Worm (Caenorhabditis elegans) whole organism, young adult: Measurements from ENCODE around the gene E02H1.1.

Experiments used
- B0019.2 ChIP-seq: fragments of 200-800 bp; sonication (Bioruptor generic); conservative IDR thresholded peaks from 2 replicates; pipeline ENCODE4 v1.3.6; 2022; ENCODE audit warnings: missing genetic modification reagents, missing genetic modification characterization, missing compliant biosample characterization
- B0261.1 ChIP-seq: sonication (generic microtip); optimal IDR thresholded peaks from 2 replicates; lab custom pipeline; 2016; ENCODE audit warnings: mild to moderate bottlenecking, missing genetic modification characterization, moderate library complexity, missing compliant biosample characterization
- B0336.3 ChIP-seq: fragments of 200-800 bp; sonication (Bioruptor generic); IDR thresholded peaks from 2 replicates; pipeline ENCODE4 v1.3.6; 2022; ENCODE audit warnings: missing genetic modification characterization, missing compliant biosample characterization
- C17E4.6 ChIP-seq: fragments of 200-800 bp; sonication (Bioruptor generic); IDR thresholded peaks from 2 replicates; pipeline ENCODE4 v1.3.6; 2022; ENCODE audit warnings: missing genetic modification reagents, missing genetic modification characterization, missing compliant biosample characterization
- D2030.7 ChIP-seq: fragments of 200-800 bp; sonication (Bioruptor generic); IDR thresholded peaks from 2 replicates; pipeline ENCODE4 v1.3.6; 2022; ENCODE audit warnings: missing genetic modification reagents, missing genetic modification characterization, missing compliant biosample characterization
- F37B4.10 ChIP-seq: fragments of 200-800 bp; sonication (Bioruptor generic); IDR thresholded peaks from 2 replicates; pipeline ENCODE4 v1.3.6; 2022; ENCODE audit warnings: missing genetic modification characterization, missing compliant biosample characterization
- F39B2.1 ChIP-seq: fragments of 200-800 bp; sonication (Bioruptor generic); IDR thresholded peaks from 2 replicates; pipeline ENCODE4 v1.3.6; 2022; ENCODE audit warnings: missing genetic modification reagents, missing genetic modification characterization, missing compliant biosample characterization
- F57C9.4 ChIP-seq: sonication (generic microtip); optimal IDR thresholded peaks from 2 replicates; lab custom pipeline; 2017; ENCODE audit warnings: mild to moderate bottlenecking, missing genetic modification characterization, missing compliant biosample characterization
- Y53G8AR.9 ChIP-seq: fragments of 200-800 bp; sonication (Bioruptor generic); conservative IDR thresholded peaks from 2 replicates; pipeline ENCODE4 v1.3.6; 2022; ENCODE audit warnings: missing genetic modification reagents, missing genetic modification characterization, missing compliant biosample characterization
- Y79H2A.3 ChIP-seq: fragments of 200-800 bp; sonication (Bioruptor generic); conservative IDR thresholded peaks from 2 replicates; pipeline ENCODE4 v1.3.6; 2022; ENCODE audit warnings: missing genetic modification reagents, missing genetic modification characterization, missing compliant biosample characterization
- attf-3 ChIP-seq: fragments of 200-800 bp; sonication (Bioruptor generic); conservative IDR thresholded peaks from 2 replicates; pipeline ENCODE4 v1.3.6; 2022; ENCODE audit warnings: missing genetic modification reagents, missing genetic modification characterization, missing compliant biosample characterization
- attf-5 ChIP-seq: fragments of 200-800 bp; sonication (Bioruptor generic); optimal IDR thresholded peaks from 2 replicates; lab custom pipeline; 2018; ENCODE audit warnings: mild to moderate bottlenecking, missing genetic modification characterization, missing compliant biosample characterization
- attf-6 ChIP-seq: fragments of 200-800 bp; sonication (Bioruptor generic); IDR thresholded peaks from 2 replicates; pipeline ENCODE4 v1.3.6; 2022; ENCODE audit warnings: missing genetic modification reagents, missing genetic modification characterization, missing compliant biosample characterization
- bed-1 ChIP-seq: fragments of 200-800 bp; sonication (Bioruptor generic); IDR thresholded peaks from 2 replicates; pipeline ENCODE4 v1.3.6; 2022; ENCODE audit warnings: missing genetic modification reagents, missing genetic modification characterization, missing compliant biosample characterization
- ceh-27 ChIP-seq: fragments of 200-800 bp; sonication (Bioruptor generic); optimal IDR thresholded peaks from 2 replicates; lab custom pipeline; 2018; ENCODE audit warnings: mild to moderate bottlenecking, missing genetic modification characterization, moderate library complexity, missing compliant biosample characterization
- ceh-40 ChIP-seq: fragments of 200-800 bp; sonication (Bioruptor generic); IDR thresholded peaks from 2 replicates; pipeline ENCODE4 v1.3.6; 2022; ENCODE audit warnings: missing genetic modification characterization, missing compliant biosample characterization
- ceh-58 ChIP-seq: fragments of 200-800 bp; sonication (Bioruptor generic); IDR thresholded peaks from 2 replicates; pipeline ENCODE4 v1.3.6; 2022; ENCODE audit warnings: missing genetic modification characterization, missing compliant biosample characterization
- ceh-79 ChIP-seq: sonication (generic microtip); optimal IDR thresholded peaks from 2 replicates; lab custom pipeline; 2017; ENCODE audit warnings: mild to moderate bottlenecking, missing genetic modification characterization, missing compliant biosample characterization
- chd-7 ChIP-seq: sonication (generic microtip); optimal IDR thresholded peaks from 2 replicates; lab custom pipeline; 2016; ENCODE audit warnings: mild to moderate bottlenecking, missing genetic modification characterization, moderate library complexity, missing compliant biosample characterization
- dox-1 ChIP-seq: fragments of 200-800 bp; sonication (Bioruptor generic); IDR thresholded peaks from 2 replicates; pipeline ENCODE4 v1.3.6; 2022; ENCODE audit warnings: missing genetic modification reagents, missing genetic modification characterization, missing compliant biosample characterization
- dpff-1 ChIP-seq: sonication (generic microtip); optimal IDR thresholded peaks from 2 replicates; lab custom pipeline; 2017; ENCODE audit warnings: mild to moderate bottlenecking, missing genetic modification characterization, missing compliant biosample characterization
- egl-18 ChIP-seq: fragments of 200-800 bp; sonication (Bioruptor generic); IDR thresholded peaks from 2 replicates; pipeline ENCODE4 v1.3.6; 2022; ENCODE audit warnings: missing genetic modification reagents, missing genetic modification characterization, missing compliant biosample characterization
- egl-44 ChIP-seq: fragments of 200-800 bp; sonication (Bioruptor generic); IDR thresholded peaks from 2 replicates; pipeline ENCODE4 v1.3.6; 2022; ENCODE audit warnings: missing genetic modification reagents, missing genetic modification characterization, missing compliant biosample characterization
- fkh-3 ChIP-seq: sonication (generic microtip); optimal IDR thresholded peaks from 2 replicates; lab custom pipeline; 2016; ENCODE audit warnings: mild to moderate bottlenecking, missing genetic modification characterization, missing compliant biosample characterization
- him-1 ChIP-seq: sonication (generic microtip); optimal IDR thresholded peaks from 2 replicates; lab custom pipeline; 2016; ENCODE audit warnings: missing genotype, missing genetic modification reagents, missing genetic modification characterization, missing compliant biosample characterization
- hsf-1 ChIP-seq: fragments of 200-800 bp; sonication (Bioruptor generic); IDR thresholded peaks from 2 replicates; pipeline ENCODE4 v1.3.6; 2022; ENCODE audit warnings: missing genetic modification reagents, missing genetic modification characterization, missing compliant biosample characterization
- lag-1 ChIP-seq: fragments of 200-800 bp; sonication (Bioruptor generic); IDR thresholded peaks from 2 replicates; pipeline ENCODE4 v1.3.6; 2022; ENCODE audit warnings: missing genetic modification reagents, missing genetic modification characterization, missing compliant biosample characterization
- let-607 ChIP-seq, 2 experiments: fragments of 200-800 bp in 1 of 2; sonication (Bioruptor generic) in 1 of 2; sonication (generic microtip) in 1 of 2; optimal IDR thresholded peaks; 2 replicates each; lab custom pipeline; 2016 to 2018; ENCODE audit warnings: mild to moderate bottlenecking in 2 of 2, missing compliant biosample characterization in 2 of 2, missing genetic modification characterization in 2 of 2, moderate library complexity in 2 of 2, missing genotype in 1 of 2
- madf-6 ChIP-seq: fragments of 200-800 bp; sonication (Bioruptor generic); IDR thresholded peaks from 2 replicates; pipeline ENCODE4 v1.3.6; 2022; ENCODE audit warnings: missing genetic modification reagents, missing genetic modification characterization, missing compliant biosample characterization
- madf-8 ChIP-seq: fragments of 200-800 bp; sonication (Bioruptor generic); conservative IDR thresholded peaks from 2 replicates; pipeline ENCODE4 v1.3.6; 2022; ENCODE audit warnings: missing genetic modification reagents, missing genetic modification characterization, missing compliant biosample characterization
- nfya-2 ChIP-seq: fragments of 200-800 bp; sonication (Bioruptor generic); IDR thresholded peaks from 2 replicates; pipeline ENCODE4 v1.3.6; 2022; ENCODE audit warnings: missing genetic modification reagents, missing genetic modification characterization, missing compliant biosample characterization
- nhr-179 ChIP-seq: sonication (generic microtip); optimal IDR thresholded peaks from 2 replicates; lab custom pipeline; 2016; ENCODE audit warnings: mild to moderate bottlenecking, missing genetic modification characterization, missing compliant biosample characterization
- nhr-90 ChIP-seq: sonication (generic microtip); optimal IDR thresholded peaks from 2 replicates; lab custom pipeline; 2016; ENCODE audit warnings: missing genotype, mild to moderate bottlenecking, missing genetic modification characterization, missing compliant biosample characterization
- rcor-1 ChIP-seq: fragments of 200-800 bp; sonication (Bioruptor generic); IDR thresholded peaks from 2 replicates; pipeline ENCODE4 v1.3.6; 2022; ENCODE audit warnings: missing genetic modification reagents, missing genetic modification characterization, missing compliant biosample characterization
- rec-8 ChIP-seq, 2 experiments: sonication (generic microtip); optimal IDR thresholded peaks; 2 replicates each; lab custom pipeline; 2016; ENCODE audit warnings: mild to moderate bottlenecking in 2 of 2, missing genetic modification characterization in 2 of 2, missing genetic modification reagents in 2 of 2, missing genotype in 2 of 2, missing biosample characterization in 1 of 2, missing compliant biosample characterization in 1 of 2, moderate library complexity in 1 of 2
- repo-1 ChIP-seq: sonication (generic microtip); optimal IDR thresholded peaks from 2 replicates; lab custom pipeline; 2017; ENCODE audit warnings: mild to moderate bottlenecking, missing genetic modification characterization, missing compliant biosample characterization
- snpc-1.3 ChIP-seq: sonication (generic microtip); optimal IDR thresholded peaks from 2 replicates; lab custom pipeline; 2017; ENCODE audit warnings: missing genetic modification characterization, mild to moderate bottlenecking, missing compliant biosample characterization, antibody characterized with exemption, moderate library complexity, missing genotype, missing genetic modification reagents; ENCODE audit not compliant: insufficient read depth
- snpc-3.4 ChIP-seq: sonication (generic microtip); optimal IDR thresholded peaks from 2 replicates; lab custom pipeline; 2017; ENCODE audit warnings: missing genetic modification characterization, mild to moderate bottlenecking, missing compliant biosample characterization, antibody characterized with exemption, moderate library complexity, missing genotype, missing genetic modification reagents
- snpc-4 ChIP-seq, 5 experiments: fragments of 150-350 bp in 1 of 5; sonication (generic microtip) in 4 of 5; optimal IDR thresholded peaks; 2 replicates each; lab custom pipeline; 2014 to 2018; ENCODE audit warnings: missing genetic modification characterization in 5 of 5, missing biosample characterization in 3 of 5, antibody characterized with exemption in 2 of 5, mild to moderate bottlenecking in 2 of 5, missing compliant biosample characterization in 2 of 5, missing genotype in 2 of 5, moderate library complexity in 2 of 5, missing genetic modification reagents in 1 of 5
- unc-62 ChIP-seq: fragments of 150-350 bp; optimal IDR thresholded peaks from 2 replicates; lab custom pipeline; 2014; ENCODE audit warnings: missing biosample characterization, missing genetic modification reagents, missing genetic modification characterization
- zfh-2 ChIP-seq: fragments of 200-800 bp; sonication (Bioruptor generic); conservative IDR thresholded peaks from 2 replicates; pipeline ENCODE4 v1.3.6; 2022; ENCODE audit warnings: missing genetic modification reagents, missing genetic modification characterization, missing compliant biosample characterization
- ztf-28 ChIP-seq: fragments of 200-800 bp; sonication (Bioruptor generic); IDR thresholded peaks from 2 replicates; pipeline ENCODE4 v1.3.6; 2022; ENCODE audit warnings: missing genetic modification reagents, missing genetic modification characterization, missing compliant biosample characterization

Gene E02H1.1

ce11 chrII:9576707-9577106, 14.3 kb downstream of the E02H1.1 start (continued):
- TF ChIP-seq nhr-179 (tag; lab: Kevin White, UChicago) (no peak), F37B4.10 (GFP tag; lab: Robert Waterston, UW) (no peak), lag-1 (no peak), ceh-79 (tag; lab: Kevin White, UChicago) (no peak)

ce11 chrII:9575670-9576069, 15.3 kb downstream of the E02H1.1 start, which contains the start of gene exc-7:
TSS of gene exc-7 (plus strand) at chrII:9575970.
- no peak for TF ChIP-seq nhr-90 (tag; lab: Kevin White, UChicago)
- TF ChIP-seq snpc-4 (GFP tag; optimal IDR thresholded peaks at IDR 0.05; lab: Kevin White, UChicago), result no peak
- no peak for TF ChIP-seq snpc-4 (tag; optimal IDR thresholded peaks at IDR 0.05; lab: Kevin White, UChicago)
- TF ChIP-seq B0019.2, result no peak
- no peak for TF ChIP-seq dpff-1 (tag; lab: Kevin White, UChicago)
- TF ChIP-seq unc-62 (GFP tag; lab: Kevin White, UChicago), result no peak
- TF ChIP-seq hsf-1 (GFP tag; lab: Robert Waterston, UW), result no peak
- no peak for TF ChIP-seq ceh-58 (GFP tag; lab: Robert Waterston, UW)
- no peak for TF ChIP-seq repo-1
- TF ChIP-seq B0261.1 (tag; lab: Kevin White, UChicago), result no peak
- TF ChIP-seq madf-8 (GFP tag; lab: Robert Waterston, UW), result no peak
- TF ChIP-seq D2030.7, result no peak
- TF ChIP-seq egl-44, result no peak
- TF ChIP-seq F57C9.4 (tag; lab: Kevin White, UChicago), result no peak
- no peak for TF ChIP-seq madf-6 (GFP tag; lab: Robert Waterston, UW)
- no peak for TF ChIP-seq snpc-1.3 (tag; lab: Kevin White, UChicago)

- TF ChIP-seq nhr-90 (tag; lab: Kevin White, UChicago) (no peak), Y53G8AR.9 (no peak), ceh-27 (peak; percentile 14), nfya-2 (GFP tag; lab: Robert Waterston, UW) (no peak), egl-18 (GFP tag; lab: Robert Waterston, UW) (0 out of 2 replicates have a peak, but pooled peaks have one; percentile 27), zfh-2 (0 out of 2 replicates have a peak, but pooled peaks have one; percentile 16), F39B2.1 (GFP tag; lab: Robert Waterston, UW) (no peak), dox-1 (no peak), him-1 (tag; lab: Kevin White, UChicago) (no peak), unc-62 (GFP tag; lab: Kevin White, UChicago) (no peak), attf-3 (GFP tag; lab: Robert Waterston, UW) (no peak), attf-6 (GFP tag; lab: Robert Waterston, UW) (no peak), chd-7 (tag; lab: Kevin White, UChicago) (peak; percentile 13)
Observed at ce11 chrII:9574406-9574805, 16.6 kb downstream of the E02H1.1 start.

ce11 chrII:9573412-9573811, 17.6 kb downstream of the E02H1.1 start:
- no peak for TF ChIP-seq bed-1 (GFP tag; lab: Robert Waterston, UW)
- TF ChIP-seq B0261.1 (tag; lab: Kevin White, UChicago), result no peak
- no peak for TF ChIP-seq rec-8 (tag; optimal IDR thresholded peaks at IDR 0.05; lab: Kevin White, UChicago)
- TF ChIP-seq fkh-3, result no peak
- no peak for TF ChIP-seq attf-5 (GFP tag; lab: Kevin White, UChicago)
- no peak for TF ChIP-seq C17E4.6 (GFP tag; lab: Robert Waterston, UW)
- no peak for TF ChIP-seq ceh-79 (tag; lab: Kevin White, UChicago)
- TF ChIP-seq him-1 (tag; lab: Kevin White, UChicago), result no peak
- no peak for TF ChIP-seq B0336.3
- no peak for TF ChIP-seq ztf-28
- TF ChIP-seq rcor-1 (GFP tag; lab: Robert Waterston, UW), result no peak
- TF ChIP-seq Y79H2A.3 (GFP tag; lab: Robert Waterston, UW), result no peak
- no peak for TF ChIP-seq D2030.7
- no peak for TF ChIP-seq ceh-40 (GFP tag; lab: Robert Waterston, UW)
- no peak for TF ChIP-seq snpc-3.4
- no peak for TF ChIP-seq let-607 (tag; optimal IDR thresholded peaks at IDR 0.05; lab: Kevin White, UChicago)
- TF ChIP-seq, all 124 proteins: peak for 0
